Worm (Caenorhabditis elegans) whole organism, L1 larva: Measurements from ENCODE around the gene F52E1.3.
A peak's percentile ranks its signal among the peaks of the same experiment; 100 is the strongest.

ENCODE experiments used
- C34B4.2 ChIP-seq: sonication (generic microtip); optimal IDR thresholded peaks from 2 replicates; lab custom pipeline; 2017; ENCODE audit warnings: mild to moderate bottlenecking, missing genetic modification characterization, missing compliant biosample characterization
- F16B12.6 ChIP-seq: fragments of 150-350 bp; optimal IDR thresholded peaks from 2 replicates; lab custom pipeline; 2014; ENCODE audit warnings: missing biosample characterization, missing genetic modification characterization
- aha-1 ChIP-seq: fragments of 150-350 bp; optimal IDR thresholded peaks from 2 replicates; lab custom pipeline; 2014; ENCODE audit warnings: missing biosample characterization, missing genetic modification characterization
- ama-1 ChIP-seq: fragments of 150-350 bp; optimal IDR thresholded peaks from 2 replicates; lab custom pipeline; 2014
- blmp-1 ChIP-seq: fragments of 150-350 bp; optimal IDR thresholded peaks from 2 replicates; lab custom pipeline; 2014; ENCODE audit warnings: missing biosample characterization, missing genetic modification characterization
- ceh-82 ChIP-seq, 3 experiments: fragments of 150-350 bp in 1 of 3; sonication (generic microtip) in 2 of 3; optimal IDR thresholded peaks; 2 replicates each; lab custom pipeline; 2014 to 2017; ENCODE audit warnings: missing biosample characterization in 3 of 3, missing genetic modification characterization in 3 of 3
- ceh-88 ChIP-seq: fragments of 200-800 bp; sonication (Bioruptor generic); IDR thresholded peaks from 2 replicates; pipeline ENCODE4 v1.3.6; 2022; ENCODE audit warnings: missing genetic modification characterization, missing compliant biosample characterization
- ceh-90 ChIP-seq: sonication (generic microtip); optimal IDR thresholded peaks from 2 replicates; lab custom pipeline; 2016; ENCODE audit warnings: missing genetic modification characterization, missing compliant biosample characterization
- dpl-1 ChIP-seq, 3 experiments: fragments of 150-350 bp in 2 of 3; sonication (generic microtip) in 1 of 3; optimal IDR thresholded peaks; 2 replicates each; lab custom pipeline; 2014 to 2017; ENCODE audit warnings: missing biosample characterization in 3 of 3, missing genetic modification characterization in 3 of 3, missing genetic modification reagents in 3 of 3
- dsc-1 ChIP-seq: sonication (generic microtip); optimal IDR thresholded peaks from 2 replicates; lab custom pipeline; 2016; ENCODE audit warnings: mild to moderate bottlenecking, missing genetic modification characterization, missing compliant biosample characterization
- efl-3 ChIP-seq: fragments of 200-800 bp; sonication (Bioruptor generic); optimal IDR thresholded peaks from 2 replicates; lab custom pipeline; 2018; ENCODE audit warnings: mild to moderate bottlenecking, missing genetic modification characterization, missing compliant biosample characterization
- elt-2 ChIP-seq: sonication (generic microtip); optimal IDR thresholded peaks from 2 replicates; lab custom pipeline; 2016; ENCODE audit warnings: missing genetic modification characterization, mild to moderate bottlenecking, inconsistent platforms, missing compliant biosample characterization, missing genetic modification reagents
- ets-5 ChIP-seq: fragments of 200-800 bp; sonication (Bioruptor generic); IDR thresholded peaks from 2 replicates; pipeline ENCODE4 v1.3.6; 2022; ENCODE audit warnings: missing genetic modification characterization, missing compliant biosample characterization
- fkh-10 ChIP-seq: sonication (generic microtip); optimal IDR thresholded peaks from 2 replicates; lab custom pipeline; 2017; ENCODE audit warnings: missing biosample characterization, missing genetic modification reagents, missing genetic modification characterization
- fkh-4 ChIP-seq: sonication (generic microtip); optimal IDR thresholded peaks from 2 replicates; lab custom pipeline; 2016; ENCODE audit warnings: missing compliant biosample characterization, missing genetic modification characterization, borderline replicate concordance
- fos-1 ChIP-seq: fragments of 150-350 bp; optimal IDR thresholded peaks from 2 replicates; lab custom pipeline; 2014; ENCODE audit warnings: missing biosample characterization, missing genetic modification characterization
- hlh-4 ChIP-seq: sonication (generic microtip); optimal IDR thresholded peaks from 2 replicates; lab custom pipeline; 2016; ENCODE audit warnings: mild to moderate bottlenecking, missing genetic modification characterization, missing compliant biosample characterization
- hpl-2 ChIP-seq: fragments of 150-350 bp; optimal IDR thresholded peaks from 2 replicates; lab custom pipeline; 2014; ENCODE audit warnings: missing biosample characterization, missing genetic modification reagents, missing genetic modification characterization
- irx-1 ChIP-seq: sonication (generic microtip); optimal IDR thresholded peaks from 2 replicates; lab custom pipeline; 2016; ENCODE audit warnings: missing genetic modification characterization, missing compliant biosample characterization
- lin-14 ChIP-seq: fragments of 200-800 bp; sonication (Bioruptor generic); optimal IDR thresholded peaks from 2 replicates; lab custom pipeline; 2018; ENCODE audit warnings: mild to moderate bottlenecking, missing genetic modification characterization, moderate library complexity, missing compliant biosample characterization
- lin-35 ChIP-seq, 2 experiments: fragments of 150-350 bp; optimal IDR thresholded peaks; 2 replicates each; lab custom pipeline; 2014; ENCODE audit warnings: missing biosample characterization in 2 of 2, missing genetic modification characterization in 2 of 2, missing genetic modification reagents in 2 of 2
- lir-3 ChIP-seq: sonication (generic microtip); optimal IDR thresholded peaks from 2 replicates; lab custom pipeline; 2016; ENCODE audit warnings: mild to moderate bottlenecking, missing genetic modification characterization, moderate library complexity, missing compliant biosample characterization; ENCODE audit not compliant: poor library complexity
- mdl-1 ChIP-seq, 2 experiments: fragments of 150-350 bp; optimal IDR thresholded peaks; 2 replicates each; lab custom pipeline; 2014 to 2017; ENCODE audit warnings: missing biosample characterization in 2 of 2, missing genetic modification characterization in 2 of 2, inconsistent platforms in 1 of 2
- mep-1 ChIP-seq: fragments of 150-350 bp; optimal IDR thresholded peaks from 2 replicates; lab custom pipeline; 2014; ENCODE audit warnings: missing biosample characterization, missing genetic modification characterization
- nhr-12 ChIP-seq: sonication (generic microtip); optimal IDR thresholded peaks from 2 replicates; lab custom pipeline; 2017; ENCODE audit warnings: missing biosample characterization, missing genetic modification characterization
- nhr-19 ChIP-seq: fragments of 200-800 bp; sonication (Bioruptor generic); conservative IDR thresholded peaks from 2 replicates; pipeline ENCODE4 v1.3.6; 2022; ENCODE audit warnings: missing genetic modification characterization, missing compliant biosample characterization
- nhr-28 ChIP-seq: fragments of 150-350 bp; optimal IDR thresholded peaks from 2 replicates; lab custom pipeline; 2014; ENCODE audit warnings: missing biosample characterization, missing genetic modification characterization
- nhr-47 ChIP-seq: sonication (generic microtip); optimal IDR thresholded peaks from 2 replicates; lab custom pipeline; 2016; ENCODE audit warnings: mild to moderate bottlenecking, missing genetic modification characterization, moderate library complexity, missing compliant biosample characterization
- nhr-71 ChIP-seq: sonication (generic microtip); optimal IDR thresholded peaks from 2 replicates; lab custom pipeline; 2016; ENCODE audit warnings: mild to moderate bottlenecking, missing genetic modification characterization, moderate library complexity, missing compliant biosample characterization
- nhr-76 ChIP-seq: sonication (generic microtip); optimal IDR thresholded peaks from 2 replicates; lab custom pipeline; 2017; ENCODE audit warnings: missing biosample characterization, missing genetic modification characterization
- nhr-85 ChIP-seq: sonication (generic microtip); peaks from one replicate; lab custom pipeline; 2016; ENCODE audit warnings: missing genetic modification characterization, inconsistent platforms, missing compliant biosample characterization
- nhr-90 ChIP-seq: sonication (generic microtip); optimal IDR thresholded peaks from 2 replicates; lab custom pipeline; 2016; ENCODE audit warnings: mild to moderate bottlenecking, missing genetic modification characterization, missing compliant biosample characterization; ENCODE audit not compliant: poor library complexity
- pax-3 ChIP-seq: fragments of 200-800 bp; sonication (Bioruptor generic); optimal IDR thresholded peaks from 2 replicates; lab custom pipeline; 2018; ENCODE audit warnings: mild to moderate bottlenecking, missing genetic modification characterization, moderate library complexity, missing compliant biosample characterization
- pqm-1 ChIP-seq: sonication (generic microtip); optimal IDR thresholded peaks from 3 replicates; lab custom pipeline; 2017; ENCODE audit warnings: missing biosample characterization, missing genetic modification characterization
- skn-1 ChIP-seq: fragments of 150-350 bp; optimal IDR thresholded peaks from 2 replicates; lab custom pipeline; 2014; ENCODE audit warnings: missing biosample characterization, missing genetic modification characterization
- sox-4 ChIP-seq: sonication (generic microtip); optimal IDR thresholded peaks from 2 replicates; lab custom pipeline; 2016; ENCODE audit warnings: missing genetic modification characterization, missing compliant biosample characterization
- sptf-1 ChIP-seq: fragments of 150-350 bp; optimal IDR thresholded peaks from 2 replicates; lab custom pipeline; 2014; ENCODE audit warnings: missing biosample characterization, missing genetic modification characterization
- sup-37 ChIP-seq: fragments of 200-800 bp; sonication (Bioruptor generic); optimal IDR thresholded peaks from 2 replicates; lab custom pipeline; 2018; ENCODE audit warnings: mild to moderate bottlenecking, missing genetic modification characterization, missing compliant biosample characterization
- swsn-7 ChIP-seq: sonication (generic microtip); optimal IDR thresholded peaks from 2 replicates; lab custom pipeline; 2016; ENCODE audit warnings: missing genetic modification characterization, missing compliant biosample characterization
- tbx-2 ChIP-seq: sonication (generic microtip); optimal IDR thresholded peaks from 2 replicates; lab custom pipeline; 2016; ENCODE audit warnings: missing genetic modification characterization, missing compliant biosample characterization
- unc-130 ChIP-seq: fragments of 150-350 bp; optimal IDR thresholded peaks from 2 replicates; lab custom pipeline; 2017; ENCODE audit warnings: missing biosample characterization, missing genetic modification characterization, inconsistent platforms
- unc-30 ChIP-seq: sonication (generic microtip); optimal IDR thresholded peaks from 2 replicates; lab custom pipeline; 2017; ENCODE audit warnings: missing biosample characterization, missing genetic modification characterization
- unc-98 ChIP-seq: fragments of 200-800 bp; sonication (Bioruptor generic); IDR thresholded peaks from 2 replicates; pipeline ENCODE4 v1.3.6; 2022; ENCODE audit warnings: missing genetic modification characterization, missing compliant biosample characterization
- zag-1 ChIP-seq: fragments of 150-350 bp; optimal IDR thresholded peaks from 2 replicates; lab custom pipeline; 2014; ENCODE audit warnings: missing biosample characterization, missing genetic modification characterization
- zip-4 ChIP-seq: fragments of 200-800 bp; sonication (Bioruptor generic); optimal IDR thresholded peaks from 2 replicates; lab custom pipeline; 2018; ENCODE audit warnings: mild to moderate bottlenecking, missing genetic modification characterization, moderate library complexity, missing compliant biosample characterization
- ztf-11 ChIP-seq, 2 experiments: sonication (generic microtip); optimal IDR thresholded peaks; 2 replicates each; lab custom pipeline; 2016 to 2017; ENCODE audit warnings: missing genetic modification characterization in 2 of 2, missing biosample characterization in 1 of 2, missing compliant biosample characterization in 1 of 2

Gene F52E1.3

DNA sequence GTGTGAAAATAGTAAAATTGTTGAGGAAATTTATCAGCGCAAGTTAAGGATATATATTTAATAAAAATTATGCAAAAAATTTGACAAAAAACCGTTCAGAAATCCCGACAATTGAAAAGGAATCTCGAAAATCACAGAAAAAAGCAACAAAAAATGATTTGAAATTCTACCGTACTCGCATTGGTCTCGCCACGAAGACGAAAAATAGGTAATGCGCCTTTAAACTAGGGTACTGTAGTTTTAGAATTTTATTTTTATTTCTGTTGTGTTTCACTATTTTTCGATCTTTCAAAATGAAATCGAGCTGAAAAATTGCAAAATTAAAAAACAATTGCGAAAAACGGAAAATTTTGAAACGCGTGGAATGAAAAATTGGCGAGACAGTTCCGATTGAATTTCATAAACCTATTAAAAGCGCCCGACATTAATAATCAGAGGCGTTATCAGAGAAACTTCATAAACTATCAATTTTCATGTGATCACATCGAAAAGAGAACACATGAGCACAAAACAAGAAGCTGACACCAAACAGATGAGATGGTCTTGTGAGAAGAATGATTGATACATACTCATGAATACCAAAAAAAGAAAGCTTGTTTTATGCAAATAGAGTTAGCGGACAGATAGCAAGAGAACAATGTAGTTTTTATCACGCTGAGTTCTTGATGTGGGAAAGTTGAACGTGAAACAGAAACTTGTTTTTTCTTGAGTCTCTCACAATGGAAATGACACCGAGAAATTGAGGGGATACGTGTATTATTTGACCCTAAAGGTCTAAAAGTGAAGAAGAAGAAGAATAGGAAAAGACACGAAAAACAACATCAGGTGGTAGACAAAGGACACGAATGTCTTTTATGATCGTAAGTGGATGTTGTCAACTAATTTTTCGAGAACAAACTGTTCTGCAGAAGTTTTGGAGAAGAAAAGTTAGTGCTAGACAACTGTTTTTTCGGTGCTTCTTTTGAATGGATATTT lies 30.5 kb downstream of the F52E1.3 start:
- TF ChIP-seq sup-37 (GFP tag; lab: Kevin White, UChicago) (no peak), unc-98 (GFP tag; lab: Robert Waterston, UW) (no peak), hpl-2 (GFP tag; lab: Kevin White, UChicago) (no peak), swsn-7 (no peak), zag-1 (tag; lab: Kevin White, UChicago) (no peak), hlh-4 (tag; lab: Kevin White, UChicago) (no peak), blmp-1 (tag; lab: Kevin White, UChicago) (peak; percentile 21), irx-1 (tag; lab: Kevin White, UChicago) (no peak), nhr-47 (no peak), sptf-1 (tag; lab: Kevin White, UChicago) (no peak), nhr-28 (tag; lab: Kevin White, UChicago) (no peak), nhr-12 (tag; lab: Kevin White, UChicago) (no peak), nhr-19 (GFP tag; lab: Robert Waterston, UW) (no peak), nhr-85 (tag; lab: Kevin White, UChicago) (peak; percentile 65), pax-3 (tag; lab: Kevin White, UChicago) (no peak), elt-2 (peak; percentile 79), tbx-2 (tag; lab: Kevin White, UChicago) (no peak), unc-30 (tag; lab: Kevin White, UChicago) (no peak), lin-35 (GFP tag; optimal IDR thresholded peaks at IDR 0.05; lab: Kevin White, UChicago) (peak in 1 of 2 experiments; percentile 18), zip-4 (GFP tag; lab: Kevin White, UChicago) (no peak), unc-130 (no peak), ama-1 (lab: Kevin White, UChicago) (peak; percentile 42), fkh-10 (GFP tag; lab: Kevin White, UChicago) (no peak), lir-3 (tag; lab: Kevin White, UChicago) (no peak)

DNA sequence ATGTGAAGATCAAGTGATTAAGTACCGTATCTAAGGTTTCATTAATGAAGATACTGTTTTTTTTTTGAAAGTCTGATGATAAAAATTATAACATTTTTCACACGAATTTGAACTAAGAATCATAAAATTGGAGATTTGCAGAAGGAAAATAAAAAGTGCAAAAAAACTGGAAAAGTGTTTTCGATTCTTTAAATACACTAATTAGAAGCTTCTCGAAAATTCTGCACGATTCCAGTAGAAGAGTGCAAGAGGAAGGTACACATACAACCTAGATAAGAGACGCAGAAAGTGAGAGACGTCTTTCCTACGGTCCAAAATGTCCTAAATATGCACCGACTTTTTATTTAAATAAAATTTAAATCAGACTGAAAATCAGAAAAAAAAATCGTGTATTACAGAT lies 31.6 kb downstream of the F52E1.3 start:
- TF ChIP-seq ceh-88 (GFP tag; lab: Robert Waterston, UW) (no peak), efl-3 (no peak), lin-14 (GFP tag; lab: Kevin White, UChicago) (peak; percentile 2), pqm-1 (no peak), dpl-1 (GFP tag; optimal IDR thresholded peaks at IDR 0.05; lab: Kevin White, UChicago) (no peak), blmp-1 (tag; lab: Kevin White, UChicago) (no peak), hlh-4 (tag; lab: Kevin White, UChicago) (no peak), mep-1 (peak; percentile 75), ets-5 (GFP tag; lab: Robert Waterston, UW) (no peak), swsn-7 (peak; percentile 18), ztf-11 (tag; optimal IDR thresholded peaks at IDR 0.05; lab: Kevin White, UChicago) (no peak)
- TF ChIP-seq, all 84 proteins: peak for 3

DNA sequence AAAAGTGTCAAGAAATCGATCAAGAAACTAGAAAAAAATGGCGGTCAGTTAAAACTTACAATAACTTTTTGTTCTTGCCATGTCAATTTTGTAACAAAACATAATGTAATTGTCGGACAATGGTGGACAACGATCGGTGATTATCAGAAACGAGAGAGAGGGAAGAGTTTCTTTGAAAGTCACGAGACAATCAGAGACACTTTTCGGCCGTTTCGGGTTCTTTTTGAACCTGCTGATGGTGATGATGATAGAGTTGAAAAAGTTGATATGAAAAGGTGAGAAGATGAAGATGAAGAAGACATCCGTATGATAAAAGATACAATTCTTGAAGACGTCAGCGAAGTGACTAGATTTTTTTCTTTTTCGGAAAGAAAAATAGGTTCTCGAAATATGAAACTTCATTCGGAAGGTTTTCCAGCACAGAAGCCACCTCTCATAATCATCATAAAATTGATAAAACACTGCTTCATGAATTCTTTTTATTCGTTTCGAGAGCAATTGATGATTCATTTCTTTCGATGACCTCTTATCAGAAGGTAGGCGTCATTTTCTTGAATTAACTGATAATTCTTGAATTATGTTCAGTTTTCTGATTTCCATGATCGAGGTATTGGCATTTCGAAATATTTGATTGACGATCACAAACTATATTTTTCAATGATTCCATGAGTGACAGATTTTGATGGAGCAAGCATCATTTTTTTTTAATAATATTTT lies 32.3 kb downstream of the F52E1.3 start:
- TF ChIP-seq hlh-4 (tag; lab: Kevin White, UChicago) (no peak), mdl-1 (tag; optimal IDR thresholded peaks at IDR 0.05; lab: Kevin White, UChicago) (peak in 1 of 2 experiments; percentile 4), nhr-85 (tag; lab: Kevin White, UChicago) (peak; percentile 82), ztf-11 (tag; optimal IDR thresholded peaks at IDR 0.05; lab: Kevin White, UChicago) (no peak), ceh-82 (tag; optimal IDR thresholded peaks at IDR 0.05; lab: Kevin White, UChicago) (no peak), nhr-12 (tag; lab: Kevin White, UChicago) (no peak), ceh-90 (tag; lab: Kevin White, UChicago) (no peak), elt-2 (peak; percentile 51), irx-1 (tag; lab: Kevin White, UChicago) (no peak), C34B4.2 (tag; lab: Kevin White, UChicago) (no peak), nhr-76 (tag; lab: Kevin White, UChicago) (no peak), aha-1 (tag; lab: Kevin White, UChicago) (no peak), sox-4 (tag; lab: Kevin White, UChicago) (no peak), nhr-90 (no peak), F16B12.6 (tag; lab: Kevin White, UChicago) (no peak), fkh-4 (tag; lab: Kevin White, UChicago) (no peak), efl-3 (no peak), nhr-71 (peak; percentile 52), skn-1 (no peak), fos-1 (no peak), dsc-1 (no peak)
